Worm (Caenorhabditis elegans): ENCODE results near the gene daf-3.

daf-3 gene

ce11 chrX:871957-872715, 46.9 kb upstream of the daf-3 start, which contains the start of gene F56F10.1 (continued):
- TF ChIP-seq snpc-4 (GFP tag; optimal IDR thresholded peaks at IDR 0.05) (peak; percentile 35), snpc-4 (tag; optimal IDR thresholded peaks at IDR 0.05) (peak; percentile 20 to 93 (median 72)), zfh-2 (GFP tag; conservative IDR thresholded peaks at IDR 0.05) (peak; percentile 87), atf-7 (tag; optimal IDR thresholded peaks at IDR 0.05) (no peak), lin-40 (tag; optimal IDR thresholded peaks at IDR 0.05) (no peak), dox-1 (GFP tag; IDR thresholded peaks at IDR 0.05) (no peak), Y95B8A.8 (GFP tag; IDR thresholded peaks at IDR 0.05) (no peak), unc-62 (GFP tag; optimal IDR thresholded peaks at IDR 0.05) (no peak), Y56A3A.18 (GFP tag; IDR thresholded peaks at IDR 0.05) (no peak), cebp-1 (GFP tag; IDR thresholded peaks at IDR 0.05) (no peak), cebp-1 (tag; optimal IDR thresholded peaks at IDR 0.05) (no peak), dpl-1 (GFP tag; optimal IDR thresholded peaks at IDR 0.05) (no peak), Y79H2A.3 (GFP tag; conservative IDR thresholded peaks at IDR 0.05) (no peak), lin-26 (GFP tag; IDR thresholded peaks at IDR 0.05) (0 out of 2 replicates have a peak, but pooled peaks have one; percentile 27), C17E4.6 (GFP tag; IDR thresholded peaks at IDR 0.05) (no peak), K12H6.12 (tag; optimal IDR thresholded peaks at IDR 0.05) (no peak), Y67H2A.10 (GFP tag; conservative IDR thresholded peaks at IDR 0.05) (no peak), ama-1 (optimal IDR thresholded peaks at IDR 0.05) (no peak), ama-1 (GFP tag; optimal IDR thresholded peaks at IDR 0.05) (no peak), somi-1 (GFP tag; optimal IDR thresholded peaks at IDR 0.05) (no peak), T07F8.4 (tag; optimal IDR thresholded peaks at IDR 0.05) (no peak), athp-1 (tag; optimal IDR thresholded peaks at IDR 0.05) (no peak), rcor-1 (GFP tag; IDR thresholded peaks at IDR 0.05) (no peak), aptf-3 (GFP tag; IDR thresholded peaks at IDR 0.05) (no peak), ztf-26 (tag; optimal IDR thresholded peaks at IDR 0.05) (no peak), attf-6 (GFP tag; IDR thresholded peaks at IDR 0.05) (no peak), nhr-80 (tag; optimal IDR thresholded peaks at IDR 0.05) (peak; percentile 32), ceh-40 (GFP tag; IDR thresholded peaks at IDR 0.05) (no peak)

ce11 chrX:871020-871419, 45.7 kb upstream of the daf-3 start, which contains the start of gene lgl-1:
Gene lgl-1 (minus strand): TSS chrX:871089.
- TF ChIP-seq ztf-3 (GFP tag; optimal IDR thresholded peaks at IDR 0.05) = no peak
- TF ChIP-seq zfh-2 (GFP tag; conservative IDR thresholded peaks at IDR 0.05) = peak; percentile 74
- TF ChIP-seq F57C9.4 (tag; optimal IDR thresholded peaks at IDR 0.05) = no peak
- TF ChIP-seq nfya-2 (GFP tag; IDR thresholded peaks at IDR 0.05) = no peak
- TF ChIP-seq cebp-1 (GFP tag; IDR thresholded peaks at IDR 0.05) = peak; percentile 70; the same call in 1 of the 2 replicates
- peak; percentile 93 for TF ChIP-seq cebp-1 (tag; optimal IDR thresholded peaks at IDR 0.05)
- TF ChIP-seq unc-130 (GFP tag; optimal IDR thresholded peaks at IDR 0.05) = no peak
- 0 out of 2 replicates have a peak, but pooled peaks have one; percentile 16 for TF ChIP-seq madf-3 (GFP tag; IDR thresholded peaks at IDR 0.05)
- TF ChIP-seq nhr-80 (tag; optimal IDR thresholded peaks at IDR 0.05) = peak; percentile 26
- TF ChIP-seq ceh-100 (GFP tag; IDR thresholded peaks at IDR 0.05) = no peak
- TF ChIP-seq hmg-1.2 (GFP tag; IDR thresholded peaks at IDR 0.05) = peak; percentile 83
- no peak for TF ChIP-seq rec-8 (tag; optimal IDR thresholded peaks at IDR 0.05)
- peak; percentile 29; the same call in 1 of the 2 replicates for TF ChIP-seq egrh-3 (GFP tag; IDR thresholded peaks at IDR 0.05)
- no peak for TF ChIP-seq nhr-27 (tag; optimal IDR thresholded peaks at IDR 0.05)
- TF ChIP-seq ceh-27 (GFP tag; optimal IDR thresholded peaks at IDR 0.05) = no peak
- TF ChIP-seq rcor-1 (GFP tag; IDR thresholded peaks at IDR 0.05) = 0 out of 2 replicates have a peak, but pooled peaks have one; percentile 22
- TF ChIP-seq dox-1 (GFP tag; IDR thresholded peaks at IDR 0.05) = peak; percentile 58; the same call in 1 of the 2 replicates
- peak; percentile 41; the same call in 1 of the 2 replicates for TF ChIP-seq mcd-1 (GFP tag; IDR thresholded peaks at IDR 0.05)
